Worm (Caenorhabditis elegans) whole organism, late embryonic: ENCODE measurements around the gene cpg-24.

Experiments used
- F13H6.1 ChIP-seq: sonication (generic microtip); optimal IDR thresholded peaks from 2 replicates; lab custom pipeline; 2016; ENCODE audit warnings: missing genetic modification characterization, missing compliant biosample characterization
- K09A11.1 ChIP-seq: sonication (generic microtip); optimal IDR thresholded peaks from 2 replicates; lab custom pipeline; 2017; ENCODE audit warnings: antibody characterized with exemption, mild to moderate bottlenecking, missing genetic modification characterization, missing compliant biosample characterization; ENCODE audit not compliant: insufficient read depth
- T23F11.4 ChIP-seq: fragments of 200-800 bp; sonication (Bioruptor generic); optimal IDR thresholded peaks from 2 replicates; lab custom pipeline; 2018; ENCODE audit warnings: mild to moderate bottlenecking, missing genetic modification characterization, missing compliant biosample characterization
- ahr-1 ChIP-seq: sonication (generic microtip); optimal IDR thresholded peaks from 2 replicates; lab custom pipeline; 2016; ENCODE audit warnings: missing genetic modification characterization, missing compliant biosample characterization
- ceh-14 ChIP-seq: sonication (generic microtip); optimal IDR thresholded peaks from 2 replicates; lab custom pipeline; 2016; ENCODE audit warnings: missing genotype, missing genetic modification characterization, missing compliant biosample characterization
- ceh-18 ChIP-seq: sonication (generic microtip); optimal IDR thresholded peaks from 2 replicates; lab custom pipeline; 2016; ENCODE audit warnings: missing genetic modification characterization, missing compliant biosample characterization
- ceh-19 ChIP-seq: fragments of 200-800 bp; sonication (Bioruptor generic); optimal IDR thresholded peaks from 2 replicates; lab custom pipeline; 2018; ENCODE audit warnings: mild to moderate bottlenecking, missing genetic modification characterization, missing compliant biosample characterization
- ceh-22 ChIP-seq: sonication (generic microtip); optimal IDR thresholded peaks from 2 replicates; lab custom pipeline; 2017; ENCODE audit warnings: missing biosample characterization, missing genetic modification characterization
- ceh-24 ChIP-seq: sonication (generic microtip); optimal IDR thresholded peaks from 2 replicates; lab custom pipeline; 2016; ENCODE audit warnings: mild to moderate bottlenecking, missing genetic modification characterization, missing compliant biosample characterization
- ceh-31 ChIP-seq: sonication (generic microtip); optimal IDR thresholded peaks from 2 replicates; lab custom pipeline; 2016; ENCODE audit warnings: missing genetic modification characterization, missing compliant biosample characterization
- ceh-34 ChIP-seq: sonication (generic microtip); optimal IDR thresholded peaks from 2 replicates; lab custom pipeline; 2016; ENCODE audit warnings: mild to moderate bottlenecking, missing genetic modification characterization, missing compliant biosample characterization
- ceh-45 ChIP-seq: fragments of 200-800 bp; sonication (Bioruptor generic); IDR thresholded peaks from 2 replicates; pipeline ENCODE4 v1.3.6; 2022; ENCODE audit warnings: missing genetic modification reagents, missing genetic modification characterization, missing compliant biosample characterization
- ceh-9 ChIP-seq: sonication (generic microtip); optimal IDR thresholded peaks from 2 replicates; lab custom pipeline; 2016; ENCODE audit warnings: mild to moderate bottlenecking, missing genetic modification characterization, inconsistent platforms, missing compliant biosample characterization
- dmd-4 ChIP-seq: sonication (generic microtip); optimal IDR thresholded peaks from 2 replicates; lab custom pipeline; 2016; ENCODE audit warnings: borderline replicate concordance, missing genetic modification characterization, missing compliant biosample characterization
- dve-1 ChIP-seq: sonication (generic microtip); optimal IDR thresholded peaks from 2 replicates; lab custom pipeline; 2017; ENCODE audit warnings: antibody characterized with exemption, mild to moderate bottlenecking, missing genetic modification characterization, missing compliant biosample characterization
- elt-2 ChIP-seq: sonication (generic microtip); optimal IDR thresholded peaks from 2 replicates; lab custom pipeline; 2016; ENCODE audit warnings: missing genetic modification reagents, missing genetic modification characterization, missing compliant biosample characterization
- elt-4 ChIP-seq: sonication (generic microtip); optimal IDR thresholded peaks from 2 replicates; lab custom pipeline; 2016; ENCODE audit warnings: missing genetic modification characterization, missing compliant biosample characterization
- eyg-1 ChIP-seq: sonication (generic microtip); optimal IDR thresholded peaks from 2 replicates; lab custom pipeline; 2016; ENCODE audit warnings: missing genotype, missing genetic modification characterization, missing compliant biosample characterization
- fax-1 ChIP-seq: sonication (generic microtip); optimal IDR thresholded peaks from 2 replicates; lab custom pipeline; 2016; ENCODE audit warnings: missing genotype, missing genetic modification characterization, missing compliant biosample characterization
- fkh-10 ChIP-seq: fragments of 150-350 bp; optimal IDR thresholded peaks from 2 replicates; lab custom pipeline; 2014; ENCODE audit warnings: missing biosample characterization, missing genetic modification reagents, missing genetic modification characterization
- gmeb-2 ChIP-seq: sonication (generic microtip); optimal IDR thresholded peaks from 2 replicates; lab custom pipeline; 2016; ENCODE audit warnings: missing genetic modification characterization, inconsistent platforms, missing compliant biosample characterization
- hlh-13 ChIP-seq: fragments of 200-800 bp; sonication (Bioruptor generic); optimal IDR thresholded peaks from 2 replicates; lab custom pipeline; 2018; ENCODE audit warnings: mild to moderate bottlenecking, missing genetic modification characterization, missing compliant biosample characterization
- hlh-15 ChIP-seq: sonication (generic microtip); optimal IDR thresholded peaks from 2 replicates; lab custom pipeline; 2016; ENCODE audit warnings: missing genetic modification characterization, missing compliant biosample characterization
- hlh-8 ChIP-seq: sonication (generic microtip); optimal IDR thresholded peaks from 2 replicates; lab custom pipeline; 2016; ENCODE audit warnings: missing genotype, missing genetic modification characterization, missing compliant biosample characterization
- lin-11 ChIP-seq: fragments of 200-800 bp; sonication (Bioruptor generic); optimal IDR thresholded peaks from 2 replicates; lab custom pipeline; 2018; ENCODE audit warnings: mild to moderate bottlenecking, missing genetic modification characterization, missing compliant biosample characterization
- madf-2 ChIP-seq: sonication (generic microtip); optimal IDR thresholded peaks from 2 replicates; lab custom pipeline; 2017; ENCODE audit warnings: missing genetic modification characterization, missing compliant biosample characterization
- nfya-1 ChIP-seq: sonication (generic microtip); optimal IDR thresholded peaks from 2 replicates; lab custom pipeline; 2017; ENCODE audit warnings: missing genetic modification characterization, mild to moderate bottlenecking, missing compliant biosample characterization, antibody characterized with exemption, moderate library complexity
- npax-4 ChIP-seq: sonication (generic microtip); optimal IDR thresholded peaks from 2 replicates; lab custom pipeline; 2016; ENCODE audit warnings: missing genetic modification characterization, missing compliant biosample characterization
- odd-2 ChIP-seq: sonication (generic microtip); optimal IDR thresholded peaks from 2 replicates; lab custom pipeline; 2017; ENCODE audit warnings: antibody characterized with exemption, mild to moderate bottlenecking, missing genetic modification characterization, missing compliant biosample characterization
- pag-3 ChIP-seq: sonication (generic microtip); optimal IDR thresholded peaks from 2 replicates; lab custom pipeline; 2016; ENCODE audit warnings: missing compliant biosample characterization, missing genetic modification characterization, borderline replicate concordance
- pax-1 ChIP-seq: fragments of 150-350 bp; optimal IDR thresholded peaks from 2 replicates; lab custom pipeline; 2014; ENCODE audit warnings: missing biosample characterization, missing genetic modification characterization
- pha-2 ChIP-seq: sonication (generic microtip); optimal IDR thresholded peaks from 2 replicates; lab custom pipeline; 2017; ENCODE audit warnings: mild to moderate bottlenecking, missing genetic modification characterization, missing compliant biosample characterization
- pha-4 ChIP-seq: fragments of 150-350 bp; optimal IDR thresholded peaks from 2 replicates; lab custom pipeline; 2018; ENCODE audit warnings: missing biosample characterization, missing genetic modification reagents, missing genetic modification characterization
- pqm-1 ChIP-seq: sonication (generic microtip); optimal IDR thresholded peaks from 2 replicates; lab custom pipeline; 2016; ENCODE audit warnings: missing genetic modification characterization, missing compliant biosample characterization
- pros-1 ChIP-seq: fragments of 150-350 bp; optimal IDR thresholded peaks from 2 replicates; lab custom pipeline; 2014; ENCODE audit warnings: missing biosample characterization, missing genetic modification reagents, missing genetic modification characterization
- ref-2 ChIP-seq: sonication (generic microtip); optimal IDR thresholded peaks from 2 replicates; lab custom pipeline; 2016; ENCODE audit warnings: missing genetic modification characterization, missing compliant biosample characterization
- sox-2 ChIP-seq: fragments of 200-800 bp; sonication (Bioruptor generic); IDR thresholded peaks from 2 replicates; pipeline ENCODE4 v1.3.6; 2022; ENCODE audit warnings: missing genetic modification reagents, missing genetic modification characterization, missing compliant biosample characterization
- sox-4 ChIP-seq: sonication (generic microtip); optimal IDR thresholded peaks from 2 replicates; lab custom pipeline; 2017; ENCODE audit warnings: mild to moderate bottlenecking, missing genetic modification characterization, inconsistent platforms, missing compliant biosample characterization
- syd-9 ChIP-seq: sonication (generic microtip); optimal IDR thresholded peaks from 2 replicates; lab custom pipeline; 2016; ENCODE audit warnings: mild to moderate bottlenecking, missing genetic modification characterization, moderate library complexity, missing compliant biosample characterization
- tbx-7 ChIP-seq: sonication (generic microtip); optimal IDR thresholded peaks from 2 replicates; lab custom pipeline; 2016; ENCODE audit warnings: missing genotype, missing genetic modification characterization, missing compliant biosample characterization
- unc-3 ChIP-seq, 2 experiments: fragments of 200-800 bp in 1 of 2; sonication (Bioruptor generic) in 1 of 2; sonication (generic microtip) in 1 of 2; conservative IDR thresholded peaks in 1 of 2; optimal IDR thresholded peaks in 1 of 2; 2 replicates each; pipeline versions ENCODE4 v1.3.6 to Lab custom; 2016 to 2022; ENCODE audit warnings: missing compliant biosample characterization in 2 of 2, missing genetic modification characterization in 2 of 2, missing genetic modification reagents in 1 of 2
- unc-42 ChIP-seq: sonication (generic microtip); optimal IDR thresholded peaks from 2 replicates; lab custom pipeline; 2016; ENCODE audit warnings: missing genotype, missing genetic modification characterization, missing compliant biosample characterization
- unc-86 ChIP-seq: sonication (generic microtip); optimal IDR thresholded peaks from 2 replicates; lab custom pipeline; 2016; ENCODE audit warnings: missing genetic modification characterization, missing compliant biosample characterization

The cpg-24 gene

DNA sequence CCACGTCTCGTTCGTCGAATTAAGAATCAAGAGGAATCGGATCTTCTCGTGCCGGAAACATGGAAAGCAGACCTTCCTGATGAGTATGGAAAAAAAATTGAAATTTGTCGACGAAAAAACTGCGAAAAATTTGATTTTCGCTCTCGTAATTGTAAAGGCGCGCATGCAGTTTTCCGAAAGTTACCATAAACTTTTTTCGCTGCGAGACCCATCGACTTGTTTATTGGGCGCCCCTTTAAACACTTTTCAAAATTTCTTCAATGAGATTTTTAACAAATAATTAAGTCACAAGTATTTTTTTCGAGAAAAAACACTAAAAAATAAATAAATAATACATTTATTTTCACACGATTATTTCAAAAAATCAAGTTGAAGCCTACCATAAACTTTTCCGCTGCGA lies 29.0 kb downstream of the cpg-24 start:
- TF ChIP-seq ceh-22, result no peak
- no peak for TF ChIP-seq ceh-45 (GFP tag; lab: Robert Waterston, UW)
- TF ChIP-seq ceh-19 (GFP tag; lab: Kevin White, UChicago), result no peak
- no peak for TF ChIP-seq ceh-14 (tag; lab: Kevin White, UChicago)
- TF ChIP-seq sox-2, result no peak
- no peak for TF ChIP-seq madf-2 (tag; lab: Kevin White, UChicago)
- no peak for TF ChIP-seq pha-4 (tag; lab: Kevin White, UChicago)
- TF ChIP-seq K09A11.1, result no peak
- TF ChIP-seq syd-9, result no peak
- TF ChIP-seq pqm-1 (tag; lab: Kevin White, UChicago), result no peak
- TF ChIP-seq pha-2 (tag; lab: Kevin White, UChicago), result no peak
- TF ChIP-seq ref-2 (tag; lab: Kevin White, UChicago), result no peak
- no peak for TF ChIP-seq ceh-9 (tag; lab: Kevin White, UChicago)
- TF ChIP-seq odd-2 (tag; lab: Kevin White, UChicago), result no peak
- TF ChIP-seq npax-4 (tag; lab: Kevin White, UChicago), result no peak
- TF ChIP-seq pax-1, result no peak
- no peak for TF ChIP-seq dve-1
- TF ChIP-seq fax-1 (tag; lab: Kevin White, UChicago), result no peak
- no peak for TF ChIP-seq tbx-7 (tag; lab: Kevin White, UChicago)
- TF ChIP-seq sox-4 (tag; lab: Kevin White, UChicago), result no peak
- TF ChIP-seq, all 69 proteins: peak for 0

- TF ChIP-seq ceh-14 (tag; lab: Kevin White, UChicago), result no peak
- no peak for TF ChIP-seq K09A11.1
- TF ChIP-seq unc-42, result no peak
- TF ChIP-seq madf-2 (tag; lab: Kevin White, UChicago), result no peak
- no peak for TF ChIP-seq eyg-1 (tag; lab: Kevin White, UChicago)
- TF ChIP-seq fax-1 (tag; lab: Kevin White, UChicago), result no peak
- TF ChIP-seq sox-4 (tag; lab: Kevin White, UChicago), result no peak
- no peak for TF ChIP-seq ceh-19 (GFP tag; lab: Kevin White, UChicago)
- TF ChIP-seq sox-2, result no peak
- TF ChIP-seq lin-11 (tag; lab: Kevin White, UChicago), result no peak
These were observed 31.1 kb downstream of the cpg-24 start for ce11 chrIV:1662872-1663271.

- TF ChIP-seq tbx-7 (tag; lab: Kevin White, UChicago) (no peak), T23F11.4 (no peak), nfya-1 (tag; lab: Kevin White, UChicago) (no peak), fkh-10 (GFP tag; lab: Kevin White, UChicago) (no peak), sox-4 (tag; lab: Kevin White, UChicago) (no peak), ceh-34 (tag; lab: Kevin White, UChicago) (no peak), pha-4 (tag; lab: Kevin White, UChicago) (no peak), unc-86 (no peak), dve-1 (no peak), pax-1 (no peak), pros-1 (no peak), ceh-19 (GFP tag; lab: Kevin White, UChicago) (no peak), hlh-8 (tag; lab: Kevin White, UChicago) (no peak), F13H6.1 (no peak), pag-3 (tag; lab: Kevin White, UChicago) (no peak), elt-4 (tag; lab: Kevin White, UChicago) (no peak), ceh-24 (no peak)
These were observed 40.6 kb downstream of the cpg-24 start, which contains the start of gene Y41D4B.1 for ce11 chrIV:1672398-1672797. Gene Y41D4B.1, plus strand, starts transcription at chrIV:1672698.

DNA sequence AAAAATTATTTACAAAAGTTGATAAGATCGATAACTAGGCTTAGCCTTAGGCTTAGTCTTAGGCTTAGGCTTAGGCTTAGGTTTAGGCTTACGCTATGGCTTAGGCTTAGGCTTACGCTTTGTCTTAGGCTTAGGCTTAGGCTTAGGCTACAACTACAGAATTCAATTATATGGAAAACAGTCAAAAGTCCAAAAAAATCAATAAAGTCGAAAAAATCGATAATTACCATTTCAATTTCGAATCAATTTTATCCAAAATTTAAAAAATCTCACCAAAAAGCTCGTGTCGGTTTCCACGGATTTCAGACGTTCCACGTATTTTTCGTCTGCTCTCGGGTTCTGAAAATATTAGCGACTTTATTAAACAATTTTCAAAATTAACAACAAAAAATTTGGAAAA lies 45.2 kb downstream of the cpg-24 start:
- no peak for TF ChIP-seq unc-3 (GFP tag; conservative IDR thresholded peaks at IDR 0.05; lab: Robert Waterston, UW)
- TF ChIP-seq unc-3 (tag; optimal IDR thresholded peaks at IDR 0.05; lab: Kevin White, UChicago), result no peak
- no peak for TF ChIP-seq pqm-1 (tag; lab: Kevin White, UChicago)
- no peak for TF ChIP-seq nfya-1 (tag; lab: Kevin White, UChicago)
- TF ChIP-seq hlh-15, result no peak
- no peak for TF ChIP-seq ceh-18 (tag; lab: Kevin White, UChicago)
- TF ChIP-seq ceh-14 (tag; lab: Kevin White, UChicago), result no peak
- no peak for TF ChIP-seq hlh-13 (GFP tag; lab: Kevin White, UChicago)
- no peak for TF ChIP-seq elt-2 (tag; lab: Kevin White, UChicago)
- TF ChIP-seq eyg-1 (tag; lab: Kevin White, UChicago), result no peak
- TF ChIP-seq ceh-31 (tag; lab: Kevin White, UChicago), result no peak
- TF ChIP-seq dmd-4 (tag; lab: Kevin White, UChicago), result no peak
- no peak for TF ChIP-seq ahr-1
- TF ChIP-seq gmeb-2 (tag; lab: Kevin White, UChicago), result no peak
